Worm (Caenorhabditis elegans): ENCODE results near the gene cyn-6.

cyn-6 gene

ce11 chrIII:764404-764803 lies 8.8 kb upstream of the cyn-6 start (continued):
- TF ChIP-seq zfh-2 (GFP tag; conservative IDR thresholded peaks at IDR 0.05), result 0 out of 2 replicates have a peak, but pooled peaks have one; percentile 21
- no peak for TF ChIP-seq ZK185.1 (tag; optimal IDR thresholded peaks at IDR 0.05; ENCODE audit: poor library complexity, severe bottlenecking)

- no peak for TF ChIP-seq attf-5 (GFP tag; optimal IDR thresholded peaks at IDR 0.05)
- no peak for TF ChIP-seq chd-7 (tag; optimal IDR thresholded peaks at IDR 0.05)
- TF ChIP-seq ztf-26 (tag; optimal IDR thresholded peaks at IDR 0.05), result no peak
- TF ChIP-seq egl-18 (GFP tag; IDR thresholded peaks at IDR 0.05), result no peak
- no peak for TF ChIP-seq efl-1 (GFP tag; optimal IDR thresholded peaks at IDR 0.05)
- TF ChIP-seq zfh-2 (GFP tag; conservative IDR thresholded peaks at IDR 0.05), result no peak
- TF ChIP-seq ekl-4 (GFP tag; IDR thresholded peaks at IDR 0.05), result no peak
- no peak for TF ChIP-seq ztf-25 (GFP tag; IDR thresholded peaks at IDR 0.05)
- no peak for TF ChIP-seq athp-1 (tag; optimal IDR thresholded peaks at IDR 0.05)
- no peak for TF ChIP-seq hmg-20 (GFP tag; IDR thresholded peaks at IDR 0.05)
- TF ChIP-seq Y53F4B.3 (GFP tag; IDR thresholded peaks at IDR 0.05), result no peak
- no peak for TF ChIP-seq ztf-28 (GFP tag; IDR thresholded peaks at IDR 0.05)
- no peak for TF ChIP-seq let-607 (tag; optimal IDR thresholded peaks at IDR 0.05)
- TF ChIP-seq F57A8.1 (GFP tag; optimal IDR thresholded peaks at IDR 0.05), result no peak
- TF ChIP-seq rec-8 (tag; optimal IDR thresholded peaks at IDR 0.05), result no peak
- TF ChIP-seq bed-1 (GFP tag; IDR thresholded peaks at IDR 0.05), result no peak
- TF ChIP-seq ZK185.1 (tag; optimal IDR thresholded peaks at IDR 0.05; ENCODE audit: poor library complexity, severe bottlenecking), result no peak
- no peak for TF ChIP-seq sdz-38 (tag; optimal IDR thresholded peaks at IDR 0.05)
- TF ChIP-seq B0035.1 (tag; optimal IDR thresholded peaks at IDR 0.05), result no peak
- TF ChIP-seq F23B12.7 (tag; optimal IDR thresholded peaks at IDR 0.05; ENCODE audit: insufficient read depth), result no peak
Measured at ce11 chrIII:764884-765283, 8.3 kb upstream of the cyn-6 start, which contains the start of gene ptl-1. Gene ptl-1 (plus strand): TSS chrIII:765184.

- TF ChIP-seq Y95B8A.8 (GFP tag; IDR thresholded peaks at IDR 0.05) (no peak), nhr-90 (tag; optimal IDR thresholded peaks at IDR 0.05) (no peak), zfh-2 (GFP tag; conservative IDR thresholded peaks at IDR 0.05) (peak; percentile 69), egrh-3 (GFP tag; IDR thresholded peaks at IDR 0.05) (peak; percentile 54; the same call in 1 of the 2 replicates), athp-1 (tag; optimal IDR thresholded peaks at IDR 0.05) (no peak), ztf-22 (GFP tag; optimal IDR thresholded peaks at IDR 0.05) (no peak), dpl-1 (GFP tag; optimal IDR thresholded peaks at IDR 0.05) (no peak)
Measured at ce11 chrIII:768528-768927, 4.7 kb upstream of the cyn-6 start.

ce11 chrIII:770958-771357 lies 2.3 kb upstream of the cyn-6 start, which contains the start of gene tpst-2:
Gene tpst-2 (plus strand): TSS chrIII:771258.
- no peak for TF ChIP-seq tbp1 (GFP tag; optimal IDR thresholded peaks at IDR 0.05)
- TF ChIP-seq madf-10 (tag; optimal IDR thresholded peaks at IDR 0.05), result no peak
- TF ChIP-seq snpc-3.4 (tag; optimal IDR thresholded peaks at IDR 0.05), result no peak
- TF ChIP-seq mcd-1 (GFP tag; IDR thresholded peaks at IDR 0.05), result no peak
- TF ChIP-seq pha-4 (tag; optimal IDR thresholded peaks at IDR 0.05), result no peak
- TF ChIP-seq nhr-90 (tag; optimal IDR thresholded peaks at IDR 0.05), result no peak
- TF ChIP-seq hlh-12 (tag; optimal IDR thresholded peaks at IDR 0.05), result no peak
- TF ChIP-seq hlh-26 (GFP tag; conservative IDR thresholded peaks at IDR 0.05), result no peak
- TF ChIP-seq nfya-2 (GFP tag; IDR thresholded peaks at IDR 0.05), result no peak
- TF ChIP-seq B0019.2 (GFP tag; conservative IDR thresholded peaks at IDR 0.05), result no peak
- no peak for TF ChIP-seq atf-7 (tag; optimal IDR thresholded peaks at IDR 0.05)
- TF ChIP-seq cebp-2 (GFP tag; IDR thresholded peaks at IDR 0.05), result no peak
